Fruit fly (Drosophila melanogaster) whole organism, larva: ENCODE measurements around the gene ND-PDSW.

Experiments
- noc ChIP-seq: fragments of 200-800 bp; sonication (Bioruptor generic); optimal IDR thresholded peaks from 3 replicates; lab custom pipeline; 2019; ENCODE audit warnings: missing biosample characterization, mild to moderate bottlenecking, missing genetic modification characterization, moderate library complexity

The ND-PDSW gene

dm6 chr2L:3444789-3445188 lies 21.2 kb upstream of the ND-PDSW start:
- TF ChIP-seq noc (tag; lab: Kevin White, UChicago), result no peak

- peak; percentile 53 for TF ChIP-seq noc (tag; lab: Kevin White, UChicago)
Measured at dm6 chr2L:3445655-3446054, 20.3 kb upstream of the ND-PDSW start, which contains the start of gene CG2772. TSS of gene CG2772 (plus strand) at chr2L:3445992.

dm6 chr2L:3449555-3450320 lies 16.2 kb upstream of the ND-PDSW start, which contains the start of gene Snx1:
TSS of gene Snx1 (plus strand) at chr2L:3449683.
- no peak for TF ChIP-seq noc (tag; lab: Kevin White, UChicago)

dm6 chr2L:3452286-3452685 lies 13.7 kb upstream of the ND-PDSW start, which contains the start of gene CG12795:
TSS of gene CG12795 (plus strand) at chr2L:3452466.
- no peak for TF ChIP-seq noc (tag; lab: Kevin White, UChicago)

dm6 chr2L:3457007-3457406 lies 8.9 kb upstream of the ND-PDSW start, which contains the start of the genes Cog3 and Sec5:
TSS of gene Cog3 (minus strand) at chr2L:3457064.
TSS of gene Sec5 (plus strand) at chr2L:3457302.
- TF ChIP-seq noc (tag; lab: Kevin White, UChicago), result no peak

dm6 chr2L:3461760-3462159 lies 4.2 kb upstream of the ND-PDSW start, which contains the start of gene CG3246:
TSS of gene CG3246 (minus strand) at chr2L:3461952.
- TF ChIP-seq noc (tag; lab: Kevin White, UChicago), result peak; percentile 60

dm6 chr2L:3465426-3465825 lies 531 bp upstream of the ND-PDSW start:
- TF ChIP-seq noc (tag; lab: Kevin White, UChicago), result no peak

dm6 chr2L:3466846-3467245 lies 889 bp downstream of the ND-PDSW start:
- TF ChIP-seq noc (tag; lab: Kevin White, UChicago), result no peak

dm6 chr2L:3469869-3470268 lies 3.9 kb downstream of the ND-PDSW start, which contains the start of the genes Pif1 and CG31776:
TSS of gene Pif1 (minus strand) at chr2L:3470004.
TSS of gene CG31776 (plus strand) at chr2L:3470182.
- TF ChIP-seq noc (tag; lab: Kevin White, UChicago), result no peak

dm6 chr2L:3472242-3472641 lies 6.3 kb downstream of the ND-PDSW start, which contains the start of gene Pgant4:
TSS of gene Pgant4 (plus strand) at chr2L:3472603.
- no peak for TF ChIP-seq noc (tag; lab: Kevin White, UChicago)

- no peak for TF ChIP-seq noc (tag; lab: Kevin White, UChicago)
Measured at dm6 chr2L:3475168-3475567, 9.2 kb downstream of the ND-PDSW start.

- TF ChIP-seq noc (tag; lab: Kevin White, UChicago), result peak; percentile 67
Measured at dm6 chr2L:3475948-3476347, 10.0 kb downstream of the ND-PDSW start.

- TF ChIP-seq noc (tag; lab: Kevin White, UChicago), result no peak
Measured at dm6 chr2L:3476399-3477056, 10.6 kb downstream of the ND-PDSW start.

dm6 chr2L:3477057-3477755 lies 11.2 kb downstream of the ND-PDSW start:
- peak; percentile 62 for TF ChIP-seq noc (tag; lab: Kevin White, UChicago)

dm6 chr2L:3478034-3478880 lies 12.3 kb downstream of the ND-PDSW start, which contains the start of gene Thor:
TSS of gene Thor (plus strand) at chr2L:3478434.
- TF ChIP-seq noc (tag; lab: Kevin White, UChicago), result peak; percentile 61
